Worm (Caenorhabditis elegans): ENCODE measurements around the gene C07D10.1.
"Not testable (repeated sequence)": the region's sequence is repeated elsewhere in the genome, so short reads cannot be mapped to it uniquely, and the experiment has no call there.

The C07D10.1 gene

DNA sequence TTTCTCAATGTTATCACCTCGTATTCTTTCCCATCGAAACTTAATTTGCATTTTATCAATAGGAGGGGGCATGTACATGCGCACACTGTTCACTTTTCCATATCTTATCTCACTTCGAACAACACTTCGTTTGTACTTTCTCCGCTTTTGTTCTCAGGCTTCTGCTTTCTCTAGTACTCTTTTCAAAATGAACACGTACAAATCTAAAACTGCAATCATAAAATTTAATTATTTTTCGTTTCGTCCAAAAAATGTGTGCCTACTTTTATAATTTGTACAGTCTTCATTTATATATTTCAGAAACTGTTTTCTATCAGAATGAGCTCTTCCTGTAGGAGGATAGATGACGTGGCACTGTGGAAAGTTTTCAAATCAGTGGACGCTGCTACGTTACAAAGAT is at the start of gene C07D10.1:
Gene C07D10.1, plus strand, starts transcription at position 301 of the 400 bp plus-strand sequence.
- TF ChIP-seq ref-1 (GFP tag; conservative IDR thresholded peaks at IDR 0.05) (no peak), ztf-29 (GFP tag; IDR thresholded peaks at IDR 0.05) (no peak), cog-1 (tag; optimal IDR thresholded peaks at IDR 0.05) (no peak), flt-1 (GFP tag; IDR thresholded peaks at IDR 0.05) (no peak), klf-2 (GFP tag; conservative IDR thresholded peaks at IDR 0.05) (no peak), tab-1 (GFP tag; IDR thresholded peaks at IDR 0.05) (no peak), T22C8.4 (GFP tag; IDR thresholded peaks at IDR 0.05) (no peak), ztf-23 (GFP tag; IDR thresholded peaks at IDR 0.05) (no peak), med-1 (GFP tag; optimal IDR thresholded peaks at IDR 0.05; ENCODE audit: insufficient read depth) (no peak)

DNA sequence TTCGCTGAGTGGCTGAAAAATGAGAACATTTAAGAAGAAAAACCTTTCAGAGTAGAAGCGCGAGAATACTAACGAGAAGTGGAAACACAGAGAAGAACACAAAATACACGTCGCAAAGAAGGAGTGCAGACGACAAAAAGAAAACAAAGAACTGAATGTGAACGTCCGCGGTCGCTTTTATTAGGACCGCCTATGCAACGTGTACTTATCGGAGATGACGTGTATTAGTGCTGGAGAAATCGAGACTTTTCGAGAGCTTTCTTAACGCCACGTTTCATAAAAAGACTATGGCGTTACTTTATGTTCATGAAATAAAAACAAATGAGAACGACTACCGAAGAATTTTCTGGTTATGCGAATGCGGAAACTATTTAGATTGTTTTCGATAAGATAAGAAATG is 46.3 kb upstream of the C07D10.1 start, which contains the start of gene hsp-4:
Gene hsp-4, minus strand, starts transcription at position 139 of the 400 bp plus-strand sequence.
- TF ChIP-seq cog-1 (tag; optimal IDR thresholded peaks at IDR 0.05) (no peak), T22C8.4 (GFP tag; IDR thresholded peaks at IDR 0.05) (no peak), ref-1 (GFP tag; conservative IDR thresholded peaks at IDR 0.05) (no peak), med-1 (GFP tag; optimal IDR thresholded peaks at IDR 0.05; ENCODE audit: insufficient read depth) (no peak), ztf-23 (GFP tag; IDR thresholded peaks at IDR 0.05) (no peak), klf-2 (GFP tag; conservative IDR thresholded peaks at IDR 0.05) (no peak)

DNA sequence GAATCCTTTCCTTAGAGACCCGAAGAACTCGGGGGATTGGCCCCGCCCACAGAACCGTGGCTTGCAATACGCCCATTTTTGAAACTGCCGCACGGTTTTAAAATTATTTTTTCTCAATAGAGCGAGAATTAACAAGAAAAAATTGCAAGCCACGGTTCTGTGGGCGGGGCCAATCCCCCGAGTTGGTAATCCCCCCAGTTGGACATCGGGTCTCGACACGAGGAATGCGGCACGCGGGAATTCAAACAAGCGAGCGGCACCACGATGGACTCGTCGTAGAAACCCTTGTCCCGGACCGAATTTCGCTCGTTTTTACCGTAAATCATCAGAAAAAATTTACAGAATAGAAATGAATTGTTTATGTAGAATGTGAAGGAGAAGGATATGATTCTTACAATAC is 45.8 kb upstream of the C07D10.1 start:
- no peak for TF ChIP-seq T22C8.4 (GFP tag; IDR thresholded peaks at IDR 0.05)
- 0 out of 2 replicates have a peak, but pooled peaks have one; percentile 33 for TF ChIP-seq flt-1 (GFP tag; IDR thresholded peaks at IDR 0.05)

DNA sequence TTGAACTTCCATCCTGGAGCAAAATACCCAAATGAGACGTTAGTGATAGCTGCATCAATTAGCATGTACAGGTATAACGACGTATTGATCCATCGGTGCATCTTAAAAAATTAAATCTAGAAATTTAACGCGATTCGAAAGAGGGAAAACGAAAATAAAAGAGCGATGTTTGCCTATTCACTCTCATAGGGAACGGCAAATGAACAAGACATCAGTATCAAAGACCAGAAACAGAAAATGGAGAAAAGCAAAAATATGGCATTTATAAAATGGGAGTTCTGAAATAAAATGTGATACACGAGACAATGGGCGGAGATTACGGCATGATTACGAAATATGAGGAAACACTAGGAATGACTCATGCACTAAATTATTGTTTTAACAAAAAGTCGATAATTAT is 42.5 kb upstream of the C07D10.1 start, which contains the start of gene haf-2:
Gene haf-2, minus strand, starts transcription at position 101 of the 400 bp plus-strand sequence.
- TF ChIP-seq cog-1 (tag; optimal IDR thresholded peaks at IDR 0.05) (no peak), flt-1 (GFP tag; IDR thresholded peaks at IDR 0.05) (no peak), ztf-29 (GFP tag; IDR thresholded peaks at IDR 0.05) (no peak), ztf-23 (GFP tag; IDR thresholded peaks at IDR 0.05) (no peak)

DNA sequence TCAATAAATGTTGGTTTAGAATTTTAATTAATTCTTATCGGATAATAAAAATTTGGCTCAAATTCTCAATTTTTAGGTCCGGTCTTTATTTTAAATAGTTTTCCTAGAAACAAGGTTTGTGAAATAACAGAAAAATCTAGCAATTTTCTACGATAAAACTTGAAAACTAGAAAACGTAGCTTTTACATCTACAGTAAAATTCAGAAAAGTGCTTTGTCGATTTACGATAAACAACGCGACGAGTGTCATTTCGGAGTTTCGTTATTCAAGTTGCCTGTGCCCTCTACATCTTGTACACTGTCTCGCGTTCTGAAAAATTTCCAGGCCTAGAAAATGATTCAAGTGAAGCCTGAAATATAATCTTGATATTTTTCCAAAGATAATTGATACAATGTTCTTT is 42.0 kb upstream of the C07D10.1 start:
- TF ChIP-seq ztf-29 (GFP tag; IDR thresholded peaks at IDR 0.05), result no peak
- no peak for TF ChIP-seq klf-2 (GFP tag; conservative IDR thresholded peaks at IDR 0.05)
- no peak for TF ChIP-seq ztf-23 (GFP tag; IDR thresholded peaks at IDR 0.05)
- no peak for TF ChIP-seq tab-1 (GFP tag; IDR thresholded peaks at IDR 0.05)
- TF ChIP-seq T22C8.4 (GFP tag; IDR thresholded peaks at IDR 0.05), result no peak
- TF ChIP-seq med-1 (GFP tag; optimal IDR thresholded peaks at IDR 0.05; ENCODE audit: insufficient read depth), result no peak
- no peak for TF ChIP-seq ref-1 (GFP tag; conservative IDR thresholded peaks at IDR 0.05)
- no peak for TF ChIP-seq cog-1 (tag; optimal IDR thresholded peaks at IDR 0.05)
- TF ChIP-seq flt-1 (GFP tag; IDR thresholded peaks at IDR 0.05), result no peak

DNA sequence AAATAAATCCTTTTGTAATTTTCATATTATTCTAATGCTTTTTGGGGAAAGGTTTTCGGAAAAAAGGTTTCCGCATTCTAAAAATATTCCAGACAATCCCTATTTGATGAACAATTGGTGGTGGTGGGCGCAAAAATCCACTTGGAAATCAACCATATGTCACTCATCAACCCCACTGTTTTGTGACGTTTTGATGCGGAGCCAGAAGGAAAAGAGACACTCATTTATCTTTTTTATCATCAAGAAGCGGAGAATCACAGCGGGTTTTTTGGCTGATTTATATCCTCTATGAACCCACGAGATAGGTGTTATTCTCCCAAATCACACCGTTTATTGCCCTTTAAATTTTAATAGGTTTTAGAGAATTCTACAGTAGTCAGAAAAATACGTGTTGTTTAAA is 41.6 kb upstream of the C07D10.1 start:
- TF ChIP-seq ztf-23 (GFP tag; IDR thresholded peaks at IDR 0.05) (no peak), flt-1 (GFP tag; IDR thresholded peaks at IDR 0.05) (no peak), ztf-29 (GFP tag; IDR thresholded peaks at IDR 0.05) (no peak), T22C8.4 (GFP tag; IDR thresholded peaks at IDR 0.05) (no peak), cog-1 (tag; optimal IDR thresholded peaks at IDR 0.05) (no peak), tab-1 (GFP tag; IDR thresholded peaks at IDR 0.05) (no peak), klf-2 (GFP tag; conservative IDR thresholded peaks at IDR 0.05) (no peak), ref-1 (GFP tag; conservative IDR thresholded peaks at IDR 0.05) (no peak), med-1 (GFP tag; optimal IDR thresholded peaks at IDR 0.05; ENCODE audit: insufficient read depth) (no peak)

DNA sequence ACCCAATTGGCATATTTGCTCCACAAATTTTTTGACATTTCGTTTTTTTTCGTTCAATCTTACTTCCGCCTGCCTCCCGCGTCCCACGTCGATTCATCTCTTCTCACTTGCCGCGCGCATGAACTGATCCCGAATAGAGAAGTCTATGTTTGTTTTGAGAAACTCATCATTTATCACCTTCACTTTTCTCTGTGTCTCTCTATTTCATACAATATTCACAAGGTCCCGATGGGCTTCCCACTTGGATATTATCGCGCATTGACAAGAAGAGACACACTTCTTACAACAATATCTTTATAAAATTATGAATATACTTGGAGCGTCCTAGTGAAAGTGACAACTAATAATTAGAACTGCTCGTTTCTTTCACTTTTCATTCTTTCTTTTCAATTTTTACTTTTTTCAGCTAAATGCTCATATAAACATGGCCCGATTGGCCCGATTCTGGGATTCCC is 40.3 kb upstream of the C07D10.1 start, which contains the start of gene insc-1:
Gene insc-1, plus strand, starts transcription at position 405 of the 455 bp plus-strand sequence.
- TF ChIP-seq ref-1 (GFP tag; conservative IDR thresholded peaks at IDR 0.05), result no peak
- TF ChIP-seq ztf-29 (GFP tag; IDR thresholded peaks at IDR 0.05), result no peak
- TF ChIP-seq flt-1 (GFP tag; IDR thresholded peaks at IDR 0.05), result no peak
- no peak for TF ChIP-seq tab-1 (GFP tag; IDR thresholded peaks at IDR 0.05)
- TF ChIP-seq ztf-23 (GFP tag; IDR thresholded peaks at IDR 0.05), result no peak
- TF ChIP-seq klf-2 (GFP tag; conservative IDR thresholded peaks at IDR 0.05), result no peak
- TF ChIP-seq T22C8.4 (GFP tag; IDR thresholded peaks at IDR 0.05), result no peak
- no peak for TF ChIP-seq cog-1 (tag; optimal IDR thresholded peaks at IDR 0.05)
- no peak for TF ChIP-seq med-1 (GFP tag; optimal IDR thresholded peaks at IDR 0.05; ENCODE audit: insufficient read depth)

DNA sequence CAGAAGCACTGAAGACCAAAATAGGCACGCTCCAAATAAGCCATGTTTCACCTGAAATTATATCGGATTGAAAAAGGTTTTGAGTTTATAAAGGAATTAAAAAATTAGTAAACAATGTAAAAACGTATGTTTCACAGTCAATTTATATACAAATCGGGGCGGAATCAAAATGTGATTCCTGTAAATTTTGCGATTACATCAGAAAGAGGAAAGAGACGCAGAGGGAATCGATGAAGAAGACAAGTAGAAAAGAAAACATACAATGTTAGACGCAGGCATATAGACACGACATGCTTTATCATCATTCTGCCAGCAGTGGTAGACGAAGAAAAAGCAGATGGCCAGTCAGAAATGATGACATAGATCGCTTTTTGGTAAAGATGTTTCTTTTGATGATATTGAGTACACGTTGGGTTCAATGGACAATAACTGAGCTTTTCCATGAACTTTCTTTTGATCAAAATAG is 34.8 kb upstream of the C07D10.1 start, which contains the start of gene msra-1:
Gene msra-1, minus strand, starts transcription at position 51 of the 466 bp plus-strand sequence.
- TF ChIP-seq klf-2 (GFP tag; conservative IDR thresholded peaks at IDR 0.05) (no peak), cog-1 (tag; optimal IDR thresholded peaks at IDR 0.05) (peak; percentile 66), ztf-23 (GFP tag; IDR thresholded peaks at IDR 0.05) (no peak)

DNA sequence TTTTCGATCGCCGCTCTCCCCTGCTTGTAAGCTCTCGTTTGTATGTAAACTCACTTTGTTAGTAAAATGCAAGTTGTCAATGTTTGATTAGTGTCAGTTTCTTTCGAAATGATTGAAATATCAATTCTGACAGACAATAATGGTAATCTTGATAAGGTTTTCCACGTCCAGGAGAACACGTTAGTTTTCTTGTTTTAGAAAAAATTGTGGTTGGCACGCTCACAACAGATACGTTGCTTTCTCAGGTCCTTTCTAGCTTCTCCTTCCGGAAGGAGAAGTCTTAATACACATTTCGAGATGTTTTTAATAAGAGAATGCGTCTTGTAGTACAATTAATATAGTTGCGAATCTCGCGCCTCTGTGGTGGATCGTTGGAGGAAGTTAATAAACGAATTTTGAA is 30.1 kb upstream of the C07D10.1 start, which contains the start of gene F43E2.6:
Gene F43E2.6, minus strand, starts transcription at position 101 of the 400 bp plus-strand sequence.
- TF ChIP-seq flt-1 (GFP tag; IDR thresholded peaks at IDR 0.05) (no peak), T22C8.4 (GFP tag; IDR thresholded peaks at IDR 0.05) (no peak), ztf-23 (GFP tag; IDR thresholded peaks at IDR 0.05) (no peak), ref-1 (GFP tag; conservative IDR thresholded peaks at IDR 0.05) (no peak), cog-1 (tag; optimal IDR thresholded peaks at IDR 0.05) (no peak), med-1 (GFP tag; optimal IDR thresholded peaks at IDR 0.05; ENCODE audit: insufficient read depth) (no peak), tab-1 (GFP tag; IDR thresholded peaks at IDR 0.05) (no peak), klf-2 (GFP tag; conservative IDR thresholded peaks at IDR 0.05) (no peak), ztf-29 (GFP tag; IDR thresholded peaks at IDR 0.05) (no peak)

DNA sequence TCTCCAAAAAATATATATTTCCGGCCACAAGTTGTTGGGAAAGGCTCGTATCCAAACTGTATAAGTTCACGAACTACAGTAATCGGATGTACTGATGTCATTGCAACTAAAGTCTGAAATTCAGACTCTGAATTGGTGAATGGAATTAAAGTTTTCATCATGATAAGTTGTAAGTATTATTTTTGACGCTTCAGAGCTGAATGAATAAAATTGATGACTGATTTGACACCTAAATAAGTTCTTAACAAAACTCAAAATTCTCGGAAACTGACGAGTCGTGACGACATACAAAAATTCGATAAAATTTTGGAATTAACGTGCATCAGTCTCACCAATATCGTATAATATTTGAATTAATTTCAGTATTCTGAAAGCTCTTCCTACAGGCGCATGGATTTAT is 28.6 kb upstream of the C07D10.1 start, which contains the start of gene F43E2.11:
Gene F43E2.11, minus strand, starts transcription at position 101 of the 400 bp plus-strand sequence.
- TF ChIP-seq cog-1 (tag; optimal IDR thresholded peaks at IDR 0.05); flt-1 (GFP tag; IDR thresholded peaks at IDR 0.05); T22C8.4 (GFP tag; IDR thresholded peaks at IDR 0.05): not testable (repeated sequence)

Measured in whole organism, midembryonic.